Worm (Caenorhabditis elegans): ENCODE data around the gene clc-24.

clc-24 gene

DNA sequence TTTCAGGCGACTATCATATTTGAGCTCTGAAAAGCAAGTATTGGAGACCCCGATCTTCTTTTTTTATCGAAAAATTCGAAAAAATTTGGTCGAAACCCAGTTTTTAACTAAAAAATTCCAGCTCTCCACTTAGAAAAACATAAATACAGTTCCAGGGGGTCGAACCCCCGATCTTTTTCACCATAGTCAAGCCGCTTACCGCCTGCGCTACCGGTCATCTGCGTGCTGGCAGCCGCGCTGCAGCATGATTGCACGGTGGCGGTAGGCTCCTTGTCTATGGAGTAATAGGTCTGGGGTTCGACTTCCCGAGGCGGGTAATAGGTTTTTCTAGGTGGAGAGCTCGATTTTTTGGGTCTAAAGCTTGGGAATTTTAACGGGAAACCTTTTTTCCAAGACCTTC is at the start of gene clc-24:
TSS of gene clc-24 (plus strand) at position 263 of the 400 bp plus-strand sequence.
- TF ChIP-seq unc-86 (tag; optimal IDR thresholded peaks at IDR 0.05) (no peak), ceh-22 (tag; optimal IDR thresholded peaks at IDR 0.05) (no peak), ceh-24 (tag; optimal IDR thresholded peaks at IDR 0.05) (no peak), ceh-2 (tag; optimal IDR thresholded peaks at IDR 0.05) (no peak), mec-3 (tag; optimal IDR thresholded peaks at IDR 0.05; ENCODE audit: borderline replicate concordance) (no peak), dve-1 (tag; optimal IDR thresholded peaks at IDR 0.05) (no peak), syd-9 (tag; optimal IDR thresholded peaks at IDR 0.05) (no peak), sox-2 (GFP tag; IDR thresholded peaks at IDR 0.05) (no peak)

DNA sequence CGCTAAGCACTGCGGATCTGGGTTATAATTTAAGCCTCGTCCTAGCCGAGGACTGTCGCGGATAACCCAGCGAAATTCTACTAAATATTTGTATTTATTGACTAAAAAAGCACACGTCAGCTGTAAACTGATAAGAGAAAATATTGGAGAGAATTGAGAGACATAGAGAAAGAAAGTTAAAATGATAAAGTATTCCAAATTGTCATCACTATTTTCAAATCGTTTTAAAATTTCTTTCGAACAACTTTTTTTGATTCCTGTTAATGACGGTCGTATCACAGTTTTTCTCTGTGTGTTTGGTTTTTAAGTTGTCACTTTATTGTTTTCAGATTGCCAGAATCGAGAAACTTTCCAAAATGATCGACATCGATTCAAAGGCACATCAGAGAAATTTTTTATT is 47.9 kb upstream of the clc-24 start, which contains the start of gene fbxa-51:
TSS of gene fbxa-51 (plus strand) at position 322 of the 400 bp plus-strand sequence.
- TF ChIP-seq ceh-14 (tag; optimal IDR thresholded peaks at IDR 0.05) = no peak
- TF ChIP-seq pat-9 (tag; optimal IDR thresholded peaks at IDR 0.05) = no peak
- no peak for TF ChIP-seq mec-3 (tag; optimal IDR thresholded peaks at IDR 0.05; ENCODE audit: borderline replicate concordance)
- TF ChIP-seq odd-2 (tag; optimal IDR thresholded peaks at IDR 0.05) = no peak

- no peak for TF ChIP-seq ztf-16 (tag; optimal IDR thresholded peaks at IDR 0.05)
- no peak for TF ChIP-seq nhr-232 (tag; optimal IDR thresholded peaks at IDR 0.05)
- TF ChIP-seq F13H6.1 (tag; optimal IDR thresholded peaks at IDR 0.05) = no peak
- no peak for TF ChIP-seq unc-3 (GFP tag; conservative IDR thresholded peaks at IDR 0.05)
- no peak for TF ChIP-seq unc-3 (tag; optimal IDR thresholded peaks at IDR 0.05)
- no peak for TF ChIP-seq C38D4.7 (GFP tag; optimal IDR thresholded peaks at IDR 0.05)
- TF ChIP-seq ceh-34 (tag; optimal IDR thresholded peaks at IDR 0.05) = no peak
- no peak for TF ChIP-seq ahr-1 (tag; optimal IDR thresholded peaks at IDR 0.05)
- TF ChIP-seq elt-4 (tag; optimal IDR thresholded peaks at IDR 0.05) = no peak
- no peak for TF ChIP-seq K09A11.1 (tag; optimal IDR thresholded peaks at IDR 0.05; ENCODE audit: insufficient read depth)
- TF ChIP-seq sox-2 (GFP tag; IDR thresholded peaks at IDR 0.05) = no peak
- no peak for TF ChIP-seq pqm-1 (tag; optimal IDR thresholded peaks at IDR 0.05)
- no peak for TF ChIP-seq elt-2 (tag; optimal IDR thresholded peaks at IDR 0.05)
- TF ChIP-seq ceh-18 (tag; optimal IDR thresholded peaks at IDR 0.05) = no peak
- TF ChIP-seq ceh-14 (tag; optimal IDR thresholded peaks at IDR 0.05) = no peak
- no peak for TF ChIP-seq tbx-7 (tag; optimal IDR thresholded peaks at IDR 0.05)
- TF ChIP-seq fkh-6 (tag; optimal IDR thresholded peaks at IDR 0.05) = no peak
- no peak for TF ChIP-seq lin-11 (tag; optimal IDR thresholded peaks at IDR 0.05)
- TF ChIP-seq nfya-1 (tag; optimal IDR thresholded peaks at IDR 0.05) = no peak
- TF ChIP-seq lim-6 (tag; optimal IDR thresholded peaks at IDR 0.05) = no peak
These were observed 45.2 kb upstream of the clc-24 start for ce11 chrIII:964637-965036.

DNA sequence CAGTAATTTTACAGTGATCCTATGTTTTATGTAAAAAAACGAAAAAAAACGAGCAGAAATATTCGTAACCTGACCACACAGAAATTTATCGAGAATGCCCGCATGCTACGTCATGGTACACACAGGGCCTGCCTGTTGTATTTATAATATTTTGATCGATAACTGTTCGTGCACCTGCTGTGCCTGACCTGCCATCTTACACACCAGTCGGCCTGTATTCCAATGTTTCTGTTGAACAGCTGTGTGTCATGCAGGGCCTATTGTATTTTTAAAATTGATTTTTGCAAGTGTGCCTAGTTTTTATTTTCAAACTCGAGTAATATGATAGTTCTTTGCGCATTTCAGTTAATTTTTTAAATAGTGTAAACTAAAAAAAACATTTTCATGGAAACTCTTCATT is 43.6 kb upstream of the clc-24 start:
- TF ChIP-seq C38D4.7 (GFP tag; optimal IDR thresholded peaks at IDR 0.05) (no peak), ceh-14 (tag; optimal IDR thresholded peaks at IDR 0.05) (no peak), ceh-34 (tag; optimal IDR thresholded peaks at IDR 0.05) (no peak), pqm-1 (tag; optimal IDR thresholded peaks at IDR 0.05) (no peak), Y22D7AL.16 (tag; optimal IDR thresholded peaks at IDR 0.05) (no peak), sox-4 (tag; optimal IDR thresholded peaks at IDR 0.05) (no peak), rnt-1 (tag; optimal IDR thresholded peaks at IDR 0.05) (no peak), nfya-1 (tag; optimal IDR thresholded peaks at IDR 0.05) (no peak), unc-42 (tag; optimal IDR thresholded peaks at IDR 0.05) (no peak), ceh-2 (tag; optimal IDR thresholded peaks at IDR 0.05) (no peak)

DNA sequence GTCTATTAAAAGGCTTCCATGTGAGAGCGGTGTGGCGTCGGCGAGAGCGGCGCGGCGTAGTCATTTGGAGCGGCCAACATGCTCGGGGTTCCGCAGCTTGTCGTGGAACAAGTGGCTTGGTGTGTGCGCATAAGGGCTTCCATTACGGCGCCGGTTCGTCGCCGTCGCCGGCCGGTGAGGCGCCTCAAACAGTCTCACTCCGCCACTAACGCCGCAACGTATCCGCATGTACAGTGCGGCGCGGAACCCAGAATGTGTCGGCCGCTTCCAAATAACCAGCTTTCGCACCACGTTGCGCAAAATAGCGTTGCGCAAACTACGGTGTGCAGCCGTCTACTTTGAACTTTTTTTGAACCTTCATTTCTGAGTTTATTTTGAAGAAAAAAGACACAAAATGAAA is 38.9 kb upstream of the clc-24 start:
- TF ChIP-seq mec-3 (tag; optimal IDR thresholded peaks at IDR 0.05; ENCODE audit: borderline replicate concordance) (peak; percentile 27), pax-1 (tag; optimal IDR thresholded peaks at IDR 0.05) (no peak)

Measured in whole organism, late embryonic.